Fruit fly (Drosophila melanogaster): ENCODE data around the gene Nnk.
"Not testable (repeated sequence)": the region's sequence is repeated elsewhere in the genome, so short reads cannot be mapped to it uniquely, and the experiment has no call there.

DNA sequence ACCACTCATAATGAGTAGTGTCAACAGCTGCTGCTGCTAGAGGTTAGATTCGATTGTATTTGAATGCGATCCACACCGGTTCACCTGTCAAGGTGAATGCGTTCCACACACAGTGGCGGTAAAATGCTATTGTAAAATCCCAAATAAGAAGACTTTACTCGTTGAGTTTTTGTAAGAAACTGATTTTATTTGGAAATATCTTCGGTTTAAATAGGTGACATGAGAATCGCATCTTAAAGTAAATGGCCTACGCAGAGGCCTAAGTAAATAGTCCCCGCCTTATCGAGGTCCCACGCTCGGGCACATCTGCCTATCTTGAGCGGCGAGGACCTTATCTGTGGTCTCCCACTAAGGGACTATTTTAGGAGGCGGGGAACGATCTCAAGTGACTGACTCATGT is 42.0 kb downstream of the Nnk start, which contains the start of gene TyrR:
- TF ChIP-seq Met (GFP tag; optimal IDR thresholded peaks at IDR 0.05); CG11902 (GFP tag; optimal IDR thresholded peaks at IDR 0.05); CG16779 (tag; optimal IDR thresholded peaks at IDR 0.05); esn (GFP tag; optimal IDR thresholded peaks at IDR 0.05); fkh (GFP tag; optimal IDR thresholded peaks at IDR 0.05); CG8632 (GFP tag; optimal IDR thresholded peaks at IDR 0.05); Blimp-1 (GFP tag; optimal IDR thresholded peaks at IDR 0.05); Hr39 (GFP tag; optimal IDR thresholded peaks at IDR 0.05); Ets21C (GFP tag; optimal IDR thresholded peaks at IDR 0.05); CG6276 (GFP tag; optimal IDR thresholded peaks at IDR 0.05); fd59A (GFP tag; optimal IDR thresholded peaks at IDR 0.05); CG6163 (GFP tag; IDR thresholded peaks at IDR 0.05); lz (GFP tag; optimal IDR thresholded peaks at IDR 0.05): not testable (repeated sequence)
